Worm (Caenorhabditis elegans) whole organism, midembryonic: ENCODE measurements around the gene srbc-49.

Experiments
- T22C8.4 ChIP-seq: fragments of 200-800 bp; sonication (Bioruptor generic); IDR thresholded peaks from 2 replicates; pipeline ENCODE4 v1.3.6; 2022; ENCODE audit warnings: missing genetic modification characterization, missing compliant biosample characterization
- cog-1 ChIP-seq: sonication (generic microtip); optimal IDR thresholded peaks from 2 replicates; lab custom pipeline; 2016; ENCODE audit warnings: missing genetic modification characterization, missing compliant biosample characterization
- flt-1 ChIP-seq: fragments of 200-800 bp; sonication (Bioruptor generic); IDR thresholded peaks from 2 replicates; pipeline ENCODE4 v1.3.6; 2022; ENCODE audit warnings: missing genetic modification characterization, missing compliant biosample characterization
- klf-2 ChIP-seq: fragments of 200-800 bp; sonication (Bioruptor generic); conservative IDR thresholded peaks from 2 replicates; pipeline ENCODE4 v1.3.6; 2022; ENCODE audit warnings: missing genetic modification reagents, missing genetic modification characterization, missing compliant biosample characterization
- med-1 ChIP-seq: sonication (generic microtip); optimal IDR thresholded peaks from 2 replicates; lab custom pipeline; 2017; ENCODE audit warnings: missing genetic modification characterization, mild to moderate bottlenecking, missing compliant biosample characterization, antibody characterized with exemption, missing genetic modification reagents; ENCODE audit not compliant: insufficient read depth
- ref-1 ChIP-seq: fragments of 200-800 bp; sonication (Bioruptor generic); conservative IDR thresholded peaks from 2 replicates; pipeline ENCODE4 v1.3.6; 2022; ENCODE audit warnings: missing genetic modification reagents, missing genetic modification characterization, missing compliant biosample characterization
- tab-1 ChIP-seq: fragments of 200-800 bp; sonication (Bioruptor generic); IDR thresholded peaks from 2 replicates; pipeline ENCODE4 v1.3.6; 2022; ENCODE audit warnings: missing genetic modification characterization, missing compliant biosample characterization
- ztf-23 ChIP-seq: fragments of 200-800 bp; sonication (Bioruptor generic); IDR thresholded peaks from 2 replicates; pipeline ENCODE4 v1.3.6; 2022; ENCODE audit warnings: missing genetic modification reagents, missing genetic modification characterization, missing compliant biosample characterization
- ztf-29 ChIP-seq: fragments of 200-800 bp; sonication (Bioruptor generic); IDR thresholded peaks from 2 replicates; pipeline ENCODE4 v1.3.6; 2022; ENCODE audit warnings: missing genetic modification reagents, missing genetic modification characterization, missing compliant biosample characterization

The srbc-49 gene

ce11 chrV:15821398-15821797 lies at the start of gene srbc-49:
srbc-49 (plus strand) TSS chrV:15821698.
- TF ChIP-seq ref-1 (GFP tag; lab: Robert Waterston, UW) (no peak), tab-1 (GFP tag; lab: Robert Waterston, UW) (no peak), T22C8.4 (no peak), ztf-29 (GFP tag; lab: Robert Waterston, UW) (no peak), ztf-23 (GFP tag; lab: Robert Waterston, UW) (no peak), flt-1 (no peak), med-1 (GFP tag; lab: Kevin White, UChicago) (no peak), klf-2 (no peak), cog-1 (tag; lab: Kevin White, UChicago) (no peak)

- TF ChIP-seq tab-1 (GFP tag; lab: Robert Waterston, UW) (no peak), med-1 (GFP tag; lab: Kevin White, UChicago) (no peak), flt-1 (no peak), ref-1 (GFP tag; lab: Robert Waterston, UW) (no peak), klf-2 (no peak), ztf-23 (GFP tag; lab: Robert Waterston, UW) (no peak), ztf-29 (GFP tag; lab: Robert Waterston, UW) (no peak), cog-1 (tag; lab: Kevin White, UChicago) (no peak), T22C8.4 (no peak)
Observed at ce11 chrV:15773141-15773540, 48.4 kb upstream of the srbc-49 start, which contains the start of gene nhr-60. nhr-60 (minus strand) TSS chrV:15773241.

- TF ChIP-seq ztf-29 (GFP tag; lab: Robert Waterston, UW) = no peak
- no peak for TF ChIP-seq cog-1 (tag; lab: Kevin White, UChicago)
Observed at ce11 chrV:15773941-15774340, 47.6 kb upstream of the srbc-49 start.

ce11 chrV:15776651-15777050 lies 44.8 kb upstream of the srbc-49 start, which contains the start of gene nhr-283:
nhr-283 (minus strand) TSS chrV:15776751.
- TF ChIP-seq klf-2 = no peak

ce11 chrV:15779128-15779729 lies 42.3 kb upstream of the srbc-49 start, which contains the start of the genes nhr-285 and irld-52:
nhr-285 (minus strand) TSS chrV:15779228.
irld-52 (plus strand) TSS chrV:15779679.
- no peak for TF ChIP-seq T22C8.4
- TF ChIP-seq med-1 (GFP tag; lab: Kevin White, UChicago) = no peak
- no peak for TF ChIP-seq ztf-29 (GFP tag; lab: Robert Waterston, UW)
- TF ChIP-seq ref-1 (GFP tag; lab: Robert Waterston, UW) = no peak
- TF ChIP-seq tab-1 (GFP tag; lab: Robert Waterston, UW) = no peak

- TF ChIP-seq ztf-23 (GFP tag; lab: Robert Waterston, UW) = no peak
- TF ChIP-seq cog-1 (tag; lab: Kevin White, UChicago) = no peak
- TF ChIP-seq klf-2 = no peak
- TF ChIP-seq med-1 (GFP tag; lab: Kevin White, UChicago) = no peak
- no peak for TF ChIP-seq flt-1
- no peak for TF ChIP-seq ref-1 (GFP tag; lab: Robert Waterston, UW)
- TF ChIP-seq ztf-29 (GFP tag; lab: Robert Waterston, UW) = no peak
- no peak for TF ChIP-seq T22C8.4
- no peak for TF ChIP-seq tab-1 (GFP tag; lab: Robert Waterston, UW)
Observed at ce11 chrV:15781086-15781485, 40.4 kb upstream of the srbc-49 start, which contains the start of gene T26E4.2. T26E4.2 (plus strand) TSS chrV:15781386.

- TF ChIP-seq T22C8.4 = no peak
- TF ChIP-seq cog-1 (tag; lab: Kevin White, UChicago) = no peak
- no peak for TF ChIP-seq ztf-23 (GFP tag; lab: Robert Waterston, UW)
Observed at ce11 chrV:15782494-15782893, 39.0 kb upstream of the srbc-49 start, which contains the start of gene T26E4.3. T26E4.3 (plus strand) TSS chrV:15782794.

- no peak for TF ChIP-seq ztf-23 (GFP tag; lab: Robert Waterston, UW)
- TF ChIP-seq cog-1 (tag; lab: Kevin White, UChicago) = no peak
- TF ChIP-seq tab-1 (GFP tag; lab: Robert Waterston, UW) = no peak
- TF ChIP-seq flt-1 = no peak
- TF ChIP-seq med-1 (GFP tag; lab: Kevin White, UChicago) = no peak
- no peak for TF ChIP-seq ref-1 (GFP tag; lab: Robert Waterston, UW)
- TF ChIP-seq ztf-29 (GFP tag; lab: Robert Waterston, UW) = no peak
- TF ChIP-seq T22C8.4 = no peak
- no peak for TF ChIP-seq klf-2
Observed at ce11 chrV:15792409-15792808, 29.1 kb upstream of the srbc-49 start, which contains the start of gene T26E4.4. T26E4.4 (minus strand) TSS chrV:15792509.

- TF ChIP-seq tab-1 (GFP tag; lab: Robert Waterston, UW) (no peak), ztf-23 (GFP tag; lab: Robert Waterston, UW) (no peak), ztf-29 (GFP tag; lab: Robert Waterston, UW) (no peak), ref-1 (GFP tag; lab: Robert Waterston, UW) (no peak), med-1 (GFP tag; lab: Kevin White, UChicago) (no peak), cog-1 (tag; lab: Kevin White, UChicago) (no peak), flt-1 (no peak), T22C8.4 (no peak), klf-2 (no peak)
Observed at ce11 chrV:15793270-15793669, 28.2 kb upstream of the srbc-49 start, which contains the start of gene T26E4.7. T26E4.7 (plus strand) TSS chrV:15793570.

ce11 chrV:15796087-15796486 lies 25.4 kb upstream of the srbc-49 start, which contains the start of gene nhr-223:
nhr-223 (plus strand) TSS chrV:15796387.
- TF ChIP-seq ztf-23 (GFP tag; lab: Robert Waterston, UW) (no peak), med-1 (GFP tag; lab: Kevin White, UChicago) (no peak), T22C8.4 (no peak), ref-1 (GFP tag; lab: Robert Waterston, UW) (no peak), cog-1 (tag; lab: Kevin White, UChicago) (no peak), tab-1 (GFP tag; lab: Robert Waterston, UW) (no peak), ztf-29 (GFP tag; lab: Robert Waterston, UW) (no peak)
